Fruit fly (Drosophila melanogaster): ENCODE measurements around the gene GAPcenA.

DNA sequence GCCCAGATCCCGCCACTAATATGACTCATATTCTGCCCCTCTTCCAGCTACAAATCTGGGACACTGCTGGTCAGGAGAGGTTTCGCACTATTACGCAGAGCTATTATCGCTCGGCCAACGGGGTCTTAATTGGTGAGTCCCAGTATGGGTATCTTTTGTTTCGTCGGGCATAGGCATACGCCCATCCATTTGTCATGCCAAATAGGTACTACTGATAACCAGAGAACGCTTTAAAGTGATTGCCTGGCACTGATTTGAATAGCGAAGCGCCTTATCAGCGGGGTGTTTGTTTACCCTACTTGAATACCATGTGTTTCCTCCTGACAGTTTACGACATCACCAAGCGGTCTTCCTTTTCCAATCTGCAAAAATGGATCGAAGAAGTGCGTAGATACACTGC, 48.9 kb upstream of the GAPcenA start:
- no peak for TF ChIP-seq CG12768 (GFP tag; optimal IDR thresholded peaks at IDR 0.05)
- no peak for TF ChIP-seq tj (GFP tag; optimal IDR thresholded peaks at IDR 0.05)

Measured in whole organism, adult.